Fruit fly (Drosophila melanogaster) whole organism: Measurements from ENCODE around the gene RhoGDI.

Source experiments
- CG8478 ChIP-seq: fragments of >200 bp; optimal IDR thresholded peaks from 2 replicates; lab custom pipeline; 2018; ENCODE audit warnings: inconsistent platforms
- Dll ChIP-seq: fragments of >200 bp; optimal IDR thresholded peaks from 2 replicates; lab custom pipeline; 2017
- EcR ChIP-seq, 2 experiments: fragments of >200 bp; optimal IDR thresholded peaks; 2 replicates each; lab custom pipeline; 2017; ENCODE audit warnings: missing biosample characterization in 2 of 2, missing genetic modification characterization in 2 of 2, missing genetic modification reagents in 2 of 2
- pan ChIP-seq: fragments of >200 bp; optimal IDR thresholded peaks from 2 replicates; lab custom pipeline; 2017
- psq ChIP-seq: fragments of >200 bp; optimal IDR thresholded peaks from 2 replicates; lab custom pipeline; 2017
- usp ChIP-seq: fragments of >200 bp; optimal IDR thresholded peaks from 2 replicates; lab custom pipeline; 2017; ENCODE audit warnings: missing biosample characterization, missing genetic modification characterization, mixed read lengths

- TF ChIP-seq Dll (lab: Kevin White, UChicago) (no peak), usp (no peak), psq (lab: Kevin White, UChicago) (no peak), pan (lab: Kevin White, UChicago) (no peak), CG8478 (lab: Kevin White, UChicago) (no peak), EcR (GFP tag; optimal IDR thresholded peaks at IDR 0.05; lab: Kevin White, UChicago) (no peak)
Measured at dm6 chr3L:19979592-19979991, 51.0 kb downstream of the RhoGDI start, which contains the start of gene CG14182.
